Worm (Caenorhabditis elegans): ENCODE data around the gene ttr-46.

ttr-46 gene

DNA sequence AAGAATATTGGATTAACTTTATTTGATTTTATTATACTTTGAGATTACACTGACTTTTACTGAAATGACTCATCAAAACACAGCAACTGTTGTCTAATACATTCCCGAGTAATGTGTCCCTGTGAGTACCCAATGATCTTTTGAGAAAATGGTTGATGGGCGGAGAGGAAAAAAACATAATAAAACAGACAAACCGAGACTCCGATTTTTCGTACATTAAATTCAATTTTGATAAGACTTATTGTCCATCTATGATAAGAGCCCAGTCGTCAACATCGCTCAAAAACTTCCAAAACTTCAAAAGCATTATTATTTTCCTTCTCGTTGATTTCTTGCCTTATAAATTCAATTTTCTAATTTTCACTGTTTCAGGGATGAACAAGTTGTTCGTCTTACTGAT, at the start of gene ttr-46:
ttr-46 (plus strand) TSS at position 373 of the 400 bp plus-strand sequence.
- no peak for TF ChIP-seq efl-1 (optimal IDR thresholded peaks at IDR 0.05)
- peak in 1 of 2 experiments; percentile 86 for TF ChIP-seq efl-1 (GFP tag; optimal IDR thresholded peaks at IDR 0.05 in 1 of 2)
- TF ChIP-seq fkh-8 (tag; optimal IDR thresholded peaks at IDR 0.05): no peak
- TF ChIP-seq elt-2 (tag; optimal IDR thresholded peaks at IDR 0.05): peak; percentile 7

DNA sequence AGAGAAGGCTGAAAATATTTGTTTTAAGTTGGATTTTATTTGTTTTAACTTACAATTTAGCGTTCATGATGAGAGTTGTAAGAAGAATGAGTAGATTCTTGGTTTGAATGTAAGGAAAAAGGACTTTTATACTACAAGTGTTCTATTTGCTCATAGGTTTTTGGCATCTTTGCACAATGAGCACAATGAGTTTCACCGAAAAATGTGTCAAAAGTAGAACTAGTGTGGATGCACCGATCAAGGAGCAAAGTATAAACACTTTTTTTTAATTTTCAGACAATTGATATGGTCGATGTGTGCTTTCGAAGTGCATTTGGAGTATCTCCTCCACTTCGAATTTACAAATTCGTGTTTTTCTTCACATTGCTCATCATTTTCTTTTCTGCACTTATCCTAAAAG, 44.9 kb upstream of the ttr-46 start, which contains the start of gene fipr-11:
fipr-11 (minus strand) TSS at position 101 of the 400 bp plus-strand sequence.
- TF ChIP-seq nhr-28 (tag; optimal IDR thresholded peaks at IDR 0.05) (no peak), nhr-20 (tag; optimal IDR thresholded peaks at IDR 0.05) (no peak), sox-4 (tag; optimal IDR thresholded peaks at IDR 0.05) (no peak), jun-1 (tag; optimal IDR thresholded peaks at IDR 0.05) (no peak), elt-2 (tag; optimal IDR thresholded peaks at IDR 0.05) (no peak), xbp-1 (tag; optimal IDR thresholded peaks at IDR 0.05) (no peak), irx-1 (tag; optimal IDR thresholded peaks at IDR 0.05) (no peak)

DNA sequence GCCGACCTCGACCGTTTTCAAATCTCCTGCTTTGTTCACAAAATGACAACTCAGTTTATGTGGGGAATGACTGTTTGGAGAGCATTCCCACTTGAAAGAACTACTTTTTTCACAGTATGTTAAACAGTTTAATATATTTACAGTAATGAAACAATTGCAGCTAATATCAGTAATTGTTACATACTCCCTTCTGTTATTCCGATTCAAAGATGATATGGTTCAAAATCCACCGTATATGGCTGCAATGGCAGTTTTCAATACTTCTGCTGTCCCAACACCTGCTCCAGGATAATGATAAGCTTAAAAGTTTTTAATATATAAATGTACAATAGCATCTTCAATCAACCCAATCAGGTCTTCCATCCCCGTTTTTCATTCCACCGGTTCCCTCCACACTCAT, 43.8 kb upstream of the ttr-46 start:
- TF ChIP-seq unc-98 (GFP tag; IDR thresholded peaks at IDR 0.05) (no peak), hlh-17 (GFP tag; optimal IDR thresholded peaks at IDR 0.05; ENCODE audit: borderline replicate concordance) (no peak), nhr-237 (tag; optimal IDR thresholded peaks at IDR 0.05) (no peak), elt-2 (tag; optimal IDR thresholded peaks at IDR 0.05) (no peak), xbp-1 (tag; optimal IDR thresholded peaks at IDR 0.05) (no peak)

DNA sequence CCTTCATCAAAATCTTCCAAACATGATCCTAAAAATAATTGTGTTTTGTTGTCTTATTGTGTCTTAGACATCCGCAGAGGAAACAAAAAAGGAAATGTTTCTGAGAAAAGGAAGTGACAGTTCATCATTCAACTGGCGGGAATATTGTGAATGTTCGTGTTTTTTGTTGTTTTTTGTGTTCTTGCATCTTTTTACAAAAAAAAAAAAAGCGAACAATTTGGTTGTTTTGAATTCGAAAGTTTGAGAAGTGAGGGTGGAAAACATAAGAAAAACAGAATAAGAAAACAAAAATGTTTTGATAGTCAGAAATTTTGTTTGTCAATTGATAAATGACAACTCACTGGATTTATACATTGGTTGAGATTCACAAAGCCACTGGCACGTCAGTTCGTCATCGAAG, 41.4 kb upstream of the ttr-46 start:
- TF ChIP-seq mdl-1 (tag; optimal IDR thresholded peaks at IDR 0.05) (no peak), sptf-1 (tag; optimal IDR thresholded peaks at IDR 0.05) (no peak), jun-1 (tag; optimal IDR thresholded peaks at IDR 0.05) (no peak), fkh-4 (tag; optimal IDR thresholded peaks at IDR 0.05; ENCODE audit: borderline replicate concordance) (no peak), unc-86 (tag; optimal IDR thresholded peaks at IDR 0.05) (no peak), elt-2 (tag; optimal IDR thresholded peaks at IDR 0.05) (no peak), C16A3.4 (tag; optimal IDR thresholded peaks at IDR 0.05) (no peak), elt-3 (tag; optimal IDR thresholded peaks at IDR 0.05) (no peak), egl-27 (tag; optimal IDR thresholded peaks at IDR 0.05) (no peak), snu-23 (GFP tag; optimal IDR thresholded peaks at IDR 0.05) (no peak), efl-3 (GFP tag; optimal IDR thresholded peaks at IDR 0.05) (no peak), mep-1 (tag; optimal IDR thresholded peaks at IDR 0.05) (no peak), zag-1 (tag; optimal IDR thresholded peaks at IDR 0.05) (no peak), nhr-71 (tag; optimal IDR thresholded peaks at IDR 0.05) (no peak), ceh-82 (tag; optimal IDR thresholded peaks at IDR 0.05) (no peak), snpc-4 (tag; optimal IDR thresholded peaks at IDR 0.05) (no peak), unc-98 (GFP tag; IDR thresholded peaks at IDR 0.05) (no peak), nhr-28 (tag; optimal IDR thresholded peaks at IDR 0.05) (no peak)

DNA sequence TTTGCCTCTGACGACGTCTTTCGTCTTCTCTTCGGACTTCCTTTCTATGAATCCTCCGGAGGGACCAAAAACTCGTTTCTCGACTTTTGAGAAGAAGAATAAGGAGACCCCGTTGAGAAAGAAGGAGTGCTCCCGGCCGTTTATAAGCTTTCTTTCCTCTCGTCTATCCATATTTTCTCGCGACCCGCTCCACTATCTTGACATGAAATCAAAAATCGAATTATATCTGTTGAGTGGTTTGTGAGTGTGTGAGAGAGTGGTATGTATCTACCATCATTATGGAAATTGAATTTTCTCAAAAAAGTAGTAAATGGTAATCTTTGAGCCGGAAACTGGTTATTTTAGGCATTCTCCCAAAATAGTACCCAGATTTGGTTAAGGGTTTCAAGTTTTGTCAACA, 39.9 kb upstream of the ttr-46 start:
- TF ChIP-seq fkh-4 (tag; optimal IDR thresholded peaks at IDR 0.05; ENCODE audit: borderline replicate concordance) (no peak), lin-14 (GFP tag; optimal IDR thresholded peaks at IDR 0.05) (peak; percentile 70), isw-1 (GFP tag; IDR thresholded peaks at IDR 0.05) (no peak)

DNA sequence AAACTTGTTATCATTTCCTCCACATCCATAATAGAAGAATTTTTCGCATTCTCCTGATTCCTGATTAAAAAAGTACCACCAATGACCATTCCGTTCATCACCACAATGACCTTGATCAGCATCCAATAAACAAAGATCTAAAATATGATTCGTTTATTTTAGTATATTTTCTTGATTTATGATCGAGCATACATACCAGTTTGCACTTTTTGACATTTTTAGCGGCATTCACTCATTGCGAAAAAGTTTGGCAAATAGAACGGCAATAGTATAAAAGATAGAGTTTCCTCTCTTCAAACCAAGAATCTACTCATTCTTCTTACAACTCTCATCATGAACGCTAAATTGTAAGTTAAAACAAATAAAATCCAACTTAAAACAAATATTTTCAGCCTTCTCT, 37.2 kb upstream of the ttr-46 start, which contains the start of gene fipr-10:
fipr-10 (plus strand) TSS at position 301 of the 400 bp plus-strand sequence.
- TF ChIP-seq unc-130 (tag; optimal IDR thresholded peaks at IDR 0.05): no peak
- no peak for TF ChIP-seq efl-1 (optimal IDR thresholded peaks at IDR 0.05)
- no peak for TF ChIP-seq efl-1 (GFP tag; optimal IDR thresholded peaks at IDR 0.05 in 1 of 2)
- TF ChIP-seq unc-86 (tag; optimal IDR thresholded peaks at IDR 0.05): no peak
- no peak for TF ChIP-seq mef-2 (tag; optimal IDR thresholded peaks at IDR 0.05)
- no peak for TF ChIP-seq hlh-17 (GFP tag; optimal IDR thresholded peaks at IDR 0.05; ENCODE audit: borderline replicate concordance)
- no peak for TF ChIP-seq pqm-1 (tag; optimal IDR thresholded peaks at IDR 0.05)
- TF ChIP-seq zag-1 (tag; optimal IDR thresholded peaks at IDR 0.05): no peak
- no peak for TF ChIP-seq unc-98 (GFP tag; IDR thresholded peaks at IDR 0.05)
- TF ChIP-seq lin-15B (tag; optimal IDR thresholded peaks at IDR 0.05): no peak
- TF ChIP-seq ama-1 (optimal IDR thresholded peaks at IDR 0.05): no peak
